Worm (Caenorhabditis elegans) whole organism, young adult: ENCODE measurements around the gene gpd-2.

Experiments used
- athp-1 ChIP-seq: sonication (generic microtip); optimal IDR thresholded peaks from 2 replicates; lab custom pipeline; 2017; ENCODE audit warnings: mild to moderate bottlenecking, missing genetic modification characterization, missing compliant biosample characterization
- attf-5 ChIP-seq: fragments of 200-800 bp; sonication (Bioruptor generic); optimal IDR thresholded peaks from 2 replicates; lab custom pipeline; 2018; ENCODE audit warnings: mild to moderate bottlenecking, missing genetic modification characterization, missing compliant biosample characterization
- ceh-91 ChIP-seq: fragments of 200-800 bp; sonication (Bioruptor generic); IDR thresholded peaks from 2 replicates; pipeline ENCODE4 v1.3.6; 2022; ENCODE audit warnings: missing genetic modification reagents, missing genetic modification characterization, missing compliant biosample characterization
- ets-4 ChIP-seq: fragments of 200-800 bp; sonication (Bioruptor generic); optimal IDR thresholded peaks from 2 replicates; lab custom pipeline; 2018; ENCODE audit warnings: mild to moderate bottlenecking, missing genetic modification characterization, missing compliant biosample characterization
- let-607 ChIP-seq, 2 experiments: fragments of 200-800 bp in 1 of 2; sonication (Bioruptor generic) in 1 of 2; sonication (generic microtip) in 1 of 2; optimal IDR thresholded peaks; 2 replicates each; lab custom pipeline; 2016 to 2018; ENCODE audit warnings: mild to moderate bottlenecking in 2 of 2, missing compliant biosample characterization in 2 of 2, missing genetic modification characterization in 2 of 2, moderate library complexity in 2 of 2, missing genotype in 1 of 2
- pha-4 ChIP-seq: fragments of 150-350 bp; sonication (generic microtip); optimal IDR thresholded peaks from 2 replicates; lab custom pipeline; 2014; ENCODE audit warnings: missing biosample characterization, missing genetic modification reagents, missing genetic modification characterization
- repo-1 ChIP-seq: sonication (generic microtip); optimal IDR thresholded peaks from 2 replicates; lab custom pipeline; 2017; ENCODE audit warnings: mild to moderate bottlenecking, missing genetic modification characterization, missing compliant biosample characterization
- ztf-28 ChIP-seq: fragments of 200-800 bp; sonication (Bioruptor generic); IDR thresholded peaks from 2 replicates; pipeline ENCODE4 v1.3.6; 2022; ENCODE audit warnings: missing genetic modification reagents, missing genetic modification characterization, missing compliant biosample characterization

DNA sequence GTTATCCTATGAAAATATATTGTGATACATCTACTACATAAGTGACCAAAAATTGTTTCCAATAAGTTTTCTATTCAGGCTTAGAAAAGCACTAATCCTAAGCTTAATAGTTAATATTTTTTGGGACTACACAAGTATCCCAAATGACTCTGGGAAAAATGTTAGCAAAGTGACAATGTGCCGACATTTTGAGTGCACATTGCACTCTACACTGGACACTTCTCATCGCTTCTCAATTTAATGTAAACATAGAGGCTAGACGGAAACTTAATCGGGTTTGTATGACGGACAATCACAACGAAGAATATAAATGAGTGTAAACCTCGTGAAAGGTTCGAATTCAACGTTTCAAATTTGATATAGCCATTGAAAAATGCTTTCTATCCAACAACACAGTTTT is 2.8 kb downstream of the gpd-2 start:
- TF ChIP-seq repo-1 (tag; lab: Kevin White, UChicago) = peak; percentile 80
- no peak for TF ChIP-seq ets-4 (GFP tag; lab: Kevin White, UChicago)
- TF ChIP-seq ztf-28 (GFP tag; lab: Robert Waterston, UW) = no peak
- TF ChIP-seq ceh-91 (GFP tag; lab: Robert Waterston, UW) = no peak
- no peak for TF ChIP-seq athp-1 (tag; lab: Kevin White, UChicago)
- TF ChIP-seq attf-5 = no peak
- no peak for TF ChIP-seq pha-4 (tag; lab: Kevin White, UChicago)
- TF ChIP-seq let-607 (tag; optimal IDR thresholded peaks at IDR 0.05; lab: Kevin White, UChicago) = no peak
